Worm (Caenorhabditis elegans) whole organism, L3 larva: Measurements from ENCODE around the gene rpl-10.
A peak's percentile ranks its signal among the peaks of the same experiment; 100 is the strongest.

ENCODE experiments used
- aly-2 ChIP-seq: fragments of 150-350 bp; optimal IDR thresholded peaks from 2 replicates; lab custom pipeline; 2014; ENCODE audit warnings: missing biosample characterization, missing genetic modification characterization
- ama-1 ChIP-seq: fragments of 150-350 bp; optimal IDR thresholded peaks from 2 replicates; lab custom pipeline; 2018
- ceh-16 ChIP-seq: sonication (generic microtip); optimal IDR thresholded peaks from 2 replicates; lab custom pipeline; 2017; ENCODE audit warnings: missing biosample characterization, missing genetic modification characterization
- ceh-28 ChIP-seq: fragments of 150-350 bp; optimal IDR thresholded peaks from 2 replicates; lab custom pipeline; 2014; ENCODE audit warnings: missing biosample characterization, missing genetic modification reagents, missing genetic modification characterization
- ceh-82 ChIP-seq: fragments of 150-350 bp; optimal IDR thresholded peaks from 2 replicates; lab custom pipeline; 2014; ENCODE audit warnings: missing biosample characterization, missing genetic modification characterization
- ceh-9 ChIP-seq: sonication (generic microtip); optimal IDR thresholded peaks from 2 replicates; lab custom pipeline; 2018; ENCODE audit warnings: missing biosample characterization, missing genetic modification characterization
- daf-12 ChIP-seq: fragments of 150-350 bp; optimal IDR thresholded peaks from 2 replicates; lab custom pipeline; 2014; ENCODE audit warnings: missing biosample characterization, missing genetic modification reagents, missing genetic modification characterization
- egl-5 ChIP-seq: fragments of 150-350 bp; optimal IDR thresholded peaks from 2 replicates; lab custom pipeline; 2017; ENCODE audit warnings: missing biosample characterization, missing genetic modification reagents, missing genetic modification characterization, inconsistent platforms
- elt-1 ChIP-seq: fragments of 150-350 bp; optimal IDR thresholded peaks from 2 replicates; lab custom pipeline; 2014; ENCODE audit warnings: missing biosample characterization, missing genetic modification characterization
- elt-2 ChIP-seq: sonication (generic microtip); optimal IDR thresholded peaks from 2 replicates; lab custom pipeline; 2016; ENCODE audit warnings: missing genetic modification reagents, mild to moderate bottlenecking, missing genetic modification characterization, missing compliant biosample characterization
- elt-3 ChIP-seq, 3 experiments: fragments of 150-350 bp in 1 of 3; sonication (generic microtip) in 2 of 3; optimal IDR thresholded peaks; 2 replicates in 2 of 3; 4 replicates in 1 of 3; lab custom pipeline; 2014 to 2017; ENCODE audit warnings: missing biosample characterization in 3 of 3, missing genetic modification characterization in 3 of 3
- eor-1 ChIP-seq, 2 experiments: fragments of 150-350 bp; optimal IDR thresholded peaks; 2 replicates each; lab custom pipeline; 2014 to 2018; ENCODE audit warnings: missing biosample characterization in 2 of 2, missing genetic modification characterization in 2 of 2
- fkh-10 ChIP-seq: sonication (generic microtip); optimal IDR thresholded peaks from 2 replicates; lab custom pipeline; 2017; ENCODE audit warnings: missing biosample characterization, missing genetic modification reagents, missing genetic modification characterization
- fkh-2 ChIP-seq: fragments of 150-350 bp; optimal IDR thresholded peaks from 2 replicates; lab custom pipeline; 2014; ENCODE audit warnings: missing biosample characterization, missing genetic modification reagents, missing genetic modification characterization
- fos-1 ChIP-seq: fragments of 150-350 bp; optimal IDR thresholded peaks from 2 replicates; lab custom pipeline; 2014; ENCODE audit warnings: missing biosample characterization, missing genetic modification characterization
- hmg-11 ChIP-seq: sonication (generic microtip); optimal IDR thresholded peaks from 2 replicates; lab custom pipeline; 2016; ENCODE audit warnings: missing genetic modification characterization, missing compliant biosample characterization
- jun-1 ChIP-seq: fragments of 150-350 bp; optimal IDR thresholded peaks from 2 replicates; lab custom pipeline; 2014; ENCODE audit warnings: missing biosample characterization, missing genetic modification reagents, missing genetic modification characterization
- lin-15B ChIP-seq: fragments of 150-350 bp; optimal IDR thresholded peaks from 2 replicates; lab custom pipeline; 2014; ENCODE audit warnings: missing biosample characterization, missing genetic modification characterization
- lin-39 ChIP-seq: fragments of 150-350 bp; optimal IDR thresholded peaks from 2 replicates; lab custom pipeline; 2018; ENCODE audit warnings: missing biosample characterization, missing genetic modification reagents, missing genetic modification characterization
- lsy-12 ChIP-seq: sonication (generic microtip); optimal IDR thresholded peaks from 2 replicates; lab custom pipeline; 2016; ENCODE audit warnings: mild to moderate bottlenecking, missing genetic modification characterization, missing compliant biosample characterization
- mdl-1 ChIP-seq: fragments of 150-350 bp; optimal IDR thresholded peaks from 2 replicates; lab custom pipeline; 2014; ENCODE audit warnings: missing biosample characterization, missing genetic modification characterization
- mml-1 ChIP-seq: fragments of 150-350 bp; sonication (generic microtip); optimal IDR thresholded peaks from 3 replicates; lab custom pipeline; 2014; ENCODE audit warnings: missing biosample characterization, missing genetic modification characterization
- nfya-1 ChIP-seq: sonication (generic microtip); optimal IDR thresholded peaks from 2 replicates; lab custom pipeline; 2017; ENCODE audit warnings: missing genetic modification characterization, mild to moderate bottlenecking, missing compliant biosample characterization, antibody characterized with exemption, moderate library complexity; ENCODE audit not compliant: insufficient read depth
- nhr-11 ChIP-seq: fragments of 150-350 bp; optimal IDR thresholded peaks from 2 replicates; lab custom pipeline; 2014; ENCODE audit warnings: missing biosample characterization, missing genetic modification characterization
- nhr-12 ChIP-seq: fragments of 150-350 bp; optimal IDR thresholded peaks from 2 replicates; lab custom pipeline; 2014; ENCODE audit warnings: missing biosample characterization, missing genetic modification characterization
- nhr-23 ChIP-seq: fragments of 150-350 bp; optimal IDR thresholded peaks from 2 replicates; lab custom pipeline; 2014; ENCODE audit warnings: missing biosample characterization, missing genetic modification reagents, missing genetic modification characterization
- nhr-237 ChIP-seq: fragments of 150-350 bp; optimal IDR thresholded peaks from 2 replicates; lab custom pipeline; 2014; ENCODE audit warnings: missing biosample characterization, missing genetic modification characterization
- nhr-25 ChIP-seq: sonication (generic microtip); optimal IDR thresholded peaks from 2 replicates; lab custom pipeline; 2017; ENCODE audit warnings: missing biosample characterization, missing genetic modification characterization
- nhr-28 ChIP-seq: fragments of 150-350 bp; optimal IDR thresholded peaks from 2 replicates; lab custom pipeline; 2014; ENCODE audit warnings: missing biosample characterization, missing genetic modification characterization
- nhr-67 ChIP-seq: fragments of 150-350 bp; optimal IDR thresholded peaks from 2 replicates; lab custom pipeline; 2014; ENCODE audit warnings: missing biosample characterization, missing genetic modification characterization
- nhr-76 ChIP-seq: fragments of 150-350 bp; sonication (generic microtip); optimal IDR thresholded peaks from 5 replicates; lab custom pipeline; 2014; ENCODE audit warnings: missing biosample characterization, missing genetic modification characterization
- nhr-77 ChIP-seq: fragments of 150-350 bp; optimal IDR thresholded peaks from 2 replicates; lab custom pipeline; 2014; ENCODE audit warnings: missing biosample characterization, missing genetic modification characterization
- pha-4 ChIP-seq: fragments of 150-350 bp; optimal IDR thresholded peaks from 2 replicates; lab custom pipeline; 2014; ENCODE audit warnings: missing biosample characterization, missing genetic modification reagents, missing genetic modification characterization
- pqm-1 ChIP-seq: fragments of 150-350 bp; optimal IDR thresholded peaks from 2 replicates; lab custom pipeline; 2017; ENCODE audit warnings: missing biosample characterization, missing genetic modification characterization, inconsistent platforms
- sea-2 ChIP-seq: fragments of 150-350 bp; sonication (generic microtip); optimal IDR thresholded peaks from 4 replicates; lab custom pipeline; 2014; ENCODE audit warnings: missing biosample characterization, missing genetic modification reagents, missing genetic modification characterization
- skn-1 ChIP-seq: fragments of 150-350 bp; optimal IDR thresholded peaks from 2 replicates; lab custom pipeline; 2014; ENCODE audit warnings: missing biosample characterization, missing genetic modification characterization
- snpc-4 ChIP-seq: fragments of 150-350 bp; optimal IDR thresholded peaks from 2 replicates; lab custom pipeline; 2014; ENCODE audit warnings: missing biosample characterization, missing genetic modification characterization
- tbx-2 ChIP-seq: sonication (generic microtip); optimal IDR thresholded peaks from 2 replicates; lab custom pipeline; 2016; ENCODE audit warnings: mild to moderate bottlenecking, missing genetic modification characterization, missing compliant biosample characterization
- unc-39 ChIP-seq: sonication (generic microtip); optimal IDR thresholded peaks from 4 replicates; lab custom pipeline; 2017; ENCODE audit warnings: missing biosample characterization, missing genetic modification characterization
- unc-62 ChIP-seq: fragments of 150-350 bp; sonication (generic microtip); optimal IDR thresholded peaks from 4 replicates; lab custom pipeline; 2014; ENCODE audit warnings: missing biosample characterization, missing genetic modification reagents, missing genetic modification characterization
- zag-1 ChIP-seq: fragments of 150-350 bp; optimal IDR thresholded peaks from 2 replicates; lab custom pipeline; 2014; ENCODE audit warnings: missing biosample characterization, missing genetic modification characterization
- ztf-11 ChIP-seq: fragments of 150-350 bp; optimal IDR thresholded peaks from 2 replicates; lab custom pipeline; 2014; ENCODE audit warnings: missing biosample characterization, missing genetic modification characterization
- ztf-4 ChIP-seq: fragments of 150-350 bp; optimal IDR thresholded peaks from 2 replicates; lab custom pipeline; 2014; ENCODE audit warnings: missing biosample characterization, missing genetic modification characterization

The rpl-10 gene

ce11 chrII:8125439-8125838 is 18.2 kb upstream of the rpl-10 start:
- TF ChIP-seq nhr-77 (tag; lab: Kevin White, UChicago) = no peak
- no peak for TF ChIP-seq skn-1 (tag; lab: Kevin White, UChicago)
- peak; percentile 54 for TF ChIP-seq pha-4 (tag; lab: Kevin White, UChicago)
- TF ChIP-seq nhr-76 = no peak
- no peak for TF ChIP-seq lin-39 (tag; lab: Kevin White, UChicago)
- no peak for TF ChIP-seq daf-12 (tag; lab: Kevin White, UChicago)
- TF ChIP-seq pqm-1 (tag; lab: Kevin White, UChicago) = no peak
- TF ChIP-seq, all 47 proteins: peak for 1

DNA sequence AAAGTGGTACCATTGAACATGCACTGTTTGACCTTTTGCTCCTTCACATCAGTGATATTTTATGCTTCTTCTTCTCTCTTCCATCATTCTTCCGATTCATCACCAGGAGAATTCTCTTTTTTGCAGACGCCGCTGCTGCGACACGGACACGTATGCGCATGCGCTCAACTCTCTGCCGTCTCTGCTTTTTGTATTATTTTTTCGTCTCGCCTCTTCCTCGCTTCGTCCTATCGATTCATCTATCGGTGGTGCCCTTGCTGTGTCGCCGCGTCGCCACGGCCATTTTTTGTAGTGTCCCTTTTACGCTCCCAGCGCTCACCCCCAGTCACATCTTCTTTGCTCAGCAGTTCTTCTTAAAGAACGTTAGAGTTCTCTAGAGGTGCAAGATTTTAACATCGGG is 17.5 kb upstream of the rpl-10 start:
- TF ChIP-seq pha-4 (tag; lab: Kevin White, UChicago) (peak; percentile 14), aly-2 (tag; lab: Kevin White, UChicago) (no peak), nhr-28 (tag; lab: Kevin White, UChicago) (no peak), snpc-4 (tag; lab: Kevin White, UChicago) (peak; percentile 63), nfya-1 (tag; lab: Kevin White, UChicago) (peak; percentile 83), nhr-11 (tag; lab: Kevin White, UChicago) (no peak), mdl-1 (tag; lab: Kevin White, UChicago) (peak; percentile 9), ama-1 (peak; percentile 13), fkh-10 (peak; percentile 30), ceh-28 (tag; lab: Kevin White, UChicago) (peak; percentile 61), lsy-12 (tag; lab: Kevin White, UChicago) (peak; percentile 7), elt-2 (tag; lab: Kevin White, UChicago) (peak; percentile 31), lin-39 (tag; lab: Kevin White, UChicago) (peak; percentile 88), nhr-12 (tag; lab: Kevin White, UChicago) (no peak), jun-1 (no peak), unc-62 (GFP tag; lab: Kevin White, UChicago) (peak; percentile 31), tbx-2 (no peak), lin-15B (tag; lab: Kevin White, UChicago) (peak; percentile 20)
- TF ChIP-seq, all 47 proteins: peak for 12

ce11 chrII:8126617-8127016 is 17.1 kb upstream of the rpl-10 start:
- TF ChIP-seq nhr-25 (tag; lab: Kevin White, UChicago) (no peak), mml-1 (no peak), daf-12 (tag; lab: Kevin White, UChicago) (no peak), ceh-82 (no peak), ceh-9 (tag; lab: Kevin White, UChicago) (no peak), aly-2 (tag; lab: Kevin White, UChicago) (no peak), tbx-2 (no peak), lsy-12 (tag; lab: Kevin White, UChicago) (no peak), jun-1 (no peak), ceh-28 (tag; lab: Kevin White, UChicago) (no peak)

DNA sequence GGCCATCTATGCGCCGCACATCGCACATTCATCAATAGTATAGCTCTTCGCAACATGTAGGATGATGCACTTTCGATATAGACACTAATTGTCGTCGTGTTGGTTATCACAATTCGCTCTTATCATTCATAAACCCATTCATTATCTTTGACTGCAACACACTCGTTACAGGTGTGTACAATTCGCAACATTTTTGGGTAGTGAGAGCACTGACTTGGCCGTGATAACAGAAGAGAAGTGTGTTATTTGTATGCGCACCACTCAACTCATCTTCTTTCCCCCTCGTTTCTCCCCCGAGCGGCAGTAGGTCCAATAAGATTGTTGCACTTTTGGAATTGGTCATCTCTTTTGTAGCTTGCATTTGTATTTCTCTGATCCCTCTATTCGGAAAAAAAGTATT is 16.4 kb upstream of the rpl-10 start:
- TF ChIP-seq fos-1 (tag; lab: Kevin White, UChicago) (no peak), unc-62 (GFP tag; lab: Kevin White, UChicago) (no peak), pqm-1 (tag; lab: Kevin White, UChicago) (peak; percentile 95), jun-1 (peak; percentile 65), aly-2 (tag; lab: Kevin White, UChicago) (no peak), lin-15B (tag; lab: Kevin White, UChicago) (no peak), lsy-12 (tag; lab: Kevin White, UChicago) (no peak), hmg-11 (tag; lab: Kevin White, UChicago) (no peak), mml-1 (no peak), skn-1 (tag; lab: Kevin White, UChicago) (no peak), ztf-11 (tag; lab: Kevin White, UChicago) (no peak), elt-2 (tag; lab: Kevin White, UChicago) (peak; percentile 93), sea-2 (no peak), zag-1 (no peak), nhr-25 (tag; lab: Kevin White, UChicago) (no peak), nhr-237 (tag; lab: Kevin White, UChicago) (no peak), egl-5 (tag; lab: Kevin White, UChicago) (no peak), ceh-9 (tag; lab: Kevin White, UChicago) (no peak), elt-3 (tag; optimal IDR thresholded peaks at IDR 0.05; lab: Kevin White, UChicago) (no peak), eor-1 (tag; optimal IDR thresholded peaks at IDR 0.05; lab: Kevin White, UChicago) (no peak), fkh-10 (no peak), nhr-23 (no peak), nhr-77 (tag; lab: Kevin White, UChicago) (no peak), fkh-2 (tag; lab: Kevin White, UChicago) (no peak), snpc-4 (tag; lab: Kevin White, UChicago) (no peak), tbx-2 (no peak), ama-1 (no peak), nhr-67 (tag; lab: Kevin White, UChicago) (no peak), elt-1 (tag; lab: Kevin White, UChicago) (no peak), nfya-1 (tag; lab: Kevin White, UChicago) (peak; percentile 4), ztf-4 (tag; lab: Kevin White, UChicago) (no peak), unc-39 (no peak), ceh-16 (tag; lab: Kevin White, UChicago) (no peak), pha-4 (tag; lab: Kevin White, UChicago) (peak; percentile 82), ceh-28 (tag; lab: Kevin White, UChicago) (no peak), lin-39 (tag; lab: Kevin White, UChicago) (peak; percentile 23), nhr-76 (no peak), nhr-28 (tag; lab: Kevin White, UChicago) (no peak)
- TF ChIP-seq, all 47 proteins: peak for 6
